Worm (Caenorhabditis elegans) whole organism, young adult: ENCODE results near the gene fog-2.

ENCODE experiments used
- F55B11.4 ChIP-seq: sonication (generic microtip); optimal IDR thresholded peaks from 2 replicates; lab custom pipeline; 2016; ENCODE audit warnings: missing compliant biosample characterization, missing genetic modification characterization, borderline replicate concordance; ENCODE audit not compliant: insufficient read depth
- ama-1 ChIP-seq, 3 experiments: fragments of 150-350 bp in 1 of 3; sonication (generic microtip) in 2 of 3; optimal IDR thresholded peaks; 2 replicates each; lab custom pipeline; 2014 to 2018; ENCODE audit warnings: missing biosample characterization in 2 of 3, missing genetic modification characterization in 2 of 3, missing genetic modification reagents in 2 of 3
- ekl-4 ChIP-seq: fragments of 200-800 bp; sonication (Bioruptor generic); IDR thresholded peaks from 2 replicates; pipeline ENCODE4 v1.3.6; 2022; ENCODE audit warnings: missing genetic modification reagents, missing genetic modification characterization, missing compliant biosample characterization
- hsf-1 ChIP-seq: fragments of 200-800 bp; sonication (Bioruptor generic); IDR thresholded peaks from 2 replicates; pipeline ENCODE4 v1.3.6; 2022; ENCODE audit warnings: missing genetic modification reagents, missing genetic modification characterization, missing compliant biosample characterization
- lin-35 ChIP-seq, 3 experiments: fragments of 150-350 bp in 2 of 3; sonication (generic microtip) in 1 of 3; optimal IDR thresholded peaks; 2 replicates each; lab custom pipeline; 2014 to 2018; ENCODE audit warnings: missing biosample characterization in 3 of 3, missing genetic modification characterization in 3 of 3, missing genetic modification reagents in 3 of 3
- lin-40 ChIP-seq: sonication (generic microtip); optimal IDR thresholded peaks from 2 replicates; lab custom pipeline; 2016; ENCODE audit warnings: missing genetic modification characterization, mild to moderate bottlenecking, missing compliant biosample characterization, missing genotype, missing genetic modification reagents
- snpc-4 ChIP-seq, 5 experiments: fragments of 150-350 bp in 1 of 5; sonication (generic microtip) in 4 of 5; optimal IDR thresholded peaks; 2 replicates each; lab custom pipeline; 2014 to 2018; ENCODE audit warnings: missing genetic modification characterization in 5 of 5, missing biosample characterization in 3 of 5, antibody characterized with exemption in 2 of 5, mild to moderate bottlenecking in 2 of 5, missing compliant biosample characterization in 2 of 5, missing genotype in 2 of 5, moderate library complexity in 2 of 5, missing genetic modification reagents in 1 of 5
- ztf-22 ChIP-seq: fragments of 200-800 bp; sonication (Bioruptor generic); optimal IDR thresholded peaks from 2 replicates; lab custom pipeline; 2018; ENCODE audit warnings: mild to moderate bottlenecking, missing genetic modification characterization, moderate library complexity, missing compliant biosample characterization

- TF ChIP-seq hsf-1 (GFP tag; lab: Robert Waterston, UW), result no peak
- no peak for TF ChIP-seq snpc-4 (GFP tag; optimal IDR thresholded peaks at IDR 0.05; lab: Kevin White, UChicago)
- TF ChIP-seq snpc-4 (tag; optimal IDR thresholded peaks at IDR 0.05; lab: Kevin White, UChicago), result no peak
- TF ChIP-seq lin-40 (tag; lab: Kevin White, UChicago), result no peak
- no peak for TF ChIP-seq ekl-4 (GFP tag; lab: Robert Waterston, UW)
- TF ChIP-seq ama-1 (optimal IDR thresholded peaks at IDR 0.05; lab: Kevin White, UChicago), result no peak
- TF ChIP-seq ama-1 (GFP tag; optimal IDR thresholded peaks at IDR 0.05; lab: Kevin White, UChicago), result no peak
- TF ChIP-seq lin-35 (GFP tag; optimal IDR thresholded peaks at IDR 0.05; lab: Kevin White, UChicago), result no peak
- TF ChIP-seq F55B11.4 (tag; lab: Kevin White, UChicago), result no peak
- no peak for TF ChIP-seq ztf-22 (GFP tag; lab: Kevin White, UChicago)
These were observed 13.5 kb downstream of the fog-2 start, which contains the start of gene Y113G7B.12 for ce11 chrV:20212584-20212983.
